Fruit fly (Drosophila melanogaster) whole organism, embryonic: ENCODE results near the gene Sf3a2.

Source experiments
- Adf1 ChIP-seq: fragments of 200-800 bp; sonication (Bioruptor generic); IDR thresholded peaks from 2 replicates; pipeline ENCODE4 v1.3.6; 2022; ENCODE audit warnings: missing biosample characterization, missing genetic modification characterization
- Atf6 ChIP-seq: fragments of 200-800 bp; sonication (Bioruptor generic); IDR thresholded peaks from 2 replicates; pipeline ENCODE4 v1.3.6; 2022; ENCODE audit warnings: missing biosample characterization, missing genetic modification characterization
- Bgb ChIP-seq: fragments of 200-800 bp; sonication (Bioruptor generic); IDR thresholded peaks from 2 replicates; pipeline ENCODE4 v1.3.6; 2022; ENCODE audit warnings: missing biosample characterization, missing genetic modification characterization; ENCODE audit not compliant: partially characterized antibody
- BtbVII ChIP-seq: fragments of 200-800 bp; sonication (Bioruptor generic); optimal IDR thresholded peaks from 3 replicates; lab custom pipeline; 2017; ENCODE audit warnings: missing biosample characterization, mild to moderate bottlenecking, missing genetic modification characterization
- CG12071 ChIP-seq: fragments of 200-800 bp; sonication (Bioruptor generic); optimal IDR thresholded peaks from 3 replicates; lab custom pipeline; 2018; ENCODE audit warnings: missing biosample characterization, mild to moderate bottlenecking, missing genetic modification characterization
- CG12299 ChIP-seq: fragments of 200-800 bp; sonication (Bioruptor generic); optimal IDR thresholded peaks from 2 replicates; lab custom pipeline; 2018; ENCODE audit warnings: missing biosample characterization, mild to moderate bottlenecking, missing genetic modification characterization
- CG13296 ChIP-seq: fragments of 200-800 bp; sonication (Bioruptor generic); optimal IDR thresholded peaks from 3 replicates; lab custom pipeline; 2018; ENCODE audit warnings: missing biosample characterization, mild to moderate bottlenecking, missing genetic modification characterization
- CG15479 ChIP-seq: fragments of 200-800 bp; sonication (Bioruptor generic); optimal IDR thresholded peaks from 3 replicates; lab custom pipeline; 2019; ENCODE audit warnings: missing biosample characterization, mild to moderate bottlenecking, missing genetic modification characterization, moderate library complexity
- CG17612 ChIP-seq: fragments of 200-800 bp; sonication (Bioruptor generic); IDR thresholded peaks from 2 replicates; pipeline ENCODE4 v1.3.6; 2022; ENCODE audit warnings: missing biosample characterization, missing genetic modification characterization
- CG18011 ChIP-seq: fragments of 200-800 bp; sonication (Bioruptor generic); optimal IDR thresholded peaks from 2 replicates; lab custom pipeline; 2017; ENCODE audit warnings: missing biosample characterization, missing genetic modification characterization, mild to moderate bottlenecking, moderate library complexity, missing genotype
- CG2712 ChIP-seq: fragments of 200-800 bp; optimal IDR thresholded peaks from 3 replicates; lab custom pipeline; 2019; ENCODE audit warnings: missing biosample characterization, mild to moderate bottlenecking, missing genetic modification characterization, moderate library complexity
- CG3163 ChIP-seq: fragments of 200-800 bp; sonication (Bioruptor generic); optimal IDR thresholded peaks from 3 replicates; lab custom pipeline; 2016; ENCODE audit warnings: missing biosample characterization, missing genetic modification characterization
- CG32767 ChIP-seq: fragments of 200-800 bp; sonication (Bioruptor generic); IDR thresholded peaks from 2 replicates; pipeline ENCODE4 v1.3.6; 2022; ENCODE audit warnings: missing biosample characterization, missing genetic modification characterization
- CG4360 ChIP-seq: fragments of 200-800 bp; sonication (Bioruptor generic); IDR thresholded peaks from 2 replicates; pipeline ENCODE4 v1.3.6; 2022; ENCODE audit warnings: missing biosample characterization, missing genetic modification characterization
- CG6854 ChIP-seq: fragments of 200-800 bp; sonication (Bioruptor generic); optimal IDR thresholded peaks from 3 replicates; lab custom pipeline; 2017; ENCODE audit warnings: missing biosample characterization, mild to moderate bottlenecking, missing genetic modification characterization
- CG7928 ChIP-seq: fragments of 200-800 bp; sonication (Bioruptor generic); optimal IDR thresholded peaks from 2 replicates; lab custom pipeline; 2017; ENCODE audit warnings: missing biosample characterization, mild to moderate bottlenecking, missing genetic modification characterization
- CG8290 ChIP-seq, 3 experiments: fragments of 200-800 bp; sonication (Bioruptor generic); optimal IDR thresholded peaks; 2 replicates each; lab custom pipeline; 2016 to 2019; ENCODE audit warnings: missing biosample characterization in 3 of 3, missing genetic modification characterization in 3 of 3, mild to moderate bottlenecking in 2 of 3, moderate library complexity in 1 of 3
- CG8359 ChIP-seq: fragments of 200-800 bp; sonication (Bioruptor generic); optimal IDR thresholded peaks from 2 replicates; lab custom pipeline; 2017; ENCODE audit warnings: missing biosample characterization, mild to moderate bottlenecking, missing genetic modification characterization, borderline replicate concordance
- CG9727 ChIP-seq: fragments of 200-800 bp; sonication (Bioruptor generic); optimal IDR thresholded peaks from 3 replicates; lab custom pipeline; 2017; ENCODE audit warnings: missing biosample characterization, mild to moderate bottlenecking, missing genetic modification characterization
- D19A ChIP-seq: fragments of 200-800 bp; optimal IDR thresholded peaks from 3 replicates; lab custom pipeline; 2019; ENCODE audit warnings: missing biosample characterization, mild to moderate bottlenecking, missing genetic modification characterization, moderate library complexity
- Deaf1 ChIP-seq: fragments of 200-800 bp; optimal IDR thresholded peaks from 3 replicates; lab custom pipeline; 2019; ENCODE audit warnings: missing biosample characterization, mild to moderate bottlenecking, missing genetic modification characterization, moderate library complexity
- Dek ChIP-seq: fragments of 200-800 bp; sonication (Bioruptor generic); optimal IDR thresholded peaks from 3 replicates; lab custom pipeline; 2019; ENCODE audit warnings: missing biosample characterization, mild to moderate bottlenecking, missing genetic modification characterization, moderate library complexity
- Dip2 ChIP-seq: fragments of 200-800 bp; sonication (Bioruptor generic); IDR thresholded peaks from 2 replicates; pipeline ENCODE4 v1.3.6; 2022; ENCODE audit warnings: missing biosample characterization, missing genetic modification characterization
- ERR ChIP-seq: fragments of 200-800 bp; sonication (Bioruptor generic); optimal IDR thresholded peaks from 2 replicates; lab custom pipeline; 2016; ENCODE audit warnings: missing biosample characterization, missing genetic modification characterization
- Hr78 ChIP-seq, 2 experiments: fragments of 200-800 bp in 1 of 2; fragments of >200 bp in 1 of 2; sonication (Bioruptor generic) in 1 of 2; optimal IDR thresholded peaks; 2 replicates each; lab custom pipeline; 2017 to 2019; ENCODE audit warnings: missing biosample characterization in 2 of 2, missing genetic modification characterization in 2 of 2, mild to moderate bottlenecking in 1 of 2, moderate library complexity in 1 of 2
- MBD-R2 ChIP-seq: fragments of 200-800 bp; sonication (Bioruptor generic); IDR thresholded peaks from 2 replicates; pipeline ENCODE4 v1.3.6; 2022; ENCODE audit warnings: missing biosample characterization, missing genetic modification characterization
- MESR4 ChIP-seq: fragments of 200-800 bp; sonication (Bioruptor generic); optimal IDR thresholded peaks from 2 replicates; lab custom pipeline; 2018; ENCODE audit warnings: missing biosample characterization, mild to moderate bottlenecking, missing genetic modification characterization, moderate library complexity
- Mad ChIP-seq: fragments of 200-800 bp; sonication (Bioruptor generic); optimal IDR thresholded peaks from 2 replicates; lab custom pipeline; 2016; ENCODE audit warnings: missing biosample characterization, missing genetic modification characterization
- Meics ChIP-seq: fragments of 200-800 bp; sonication (Bioruptor generic); optimal IDR thresholded peaks from 2 replicates; lab custom pipeline; 2017; ENCODE audit warnings: missing biosample characterization, mild to moderate bottlenecking, missing genetic modification characterization
- Nf-YC ChIP-seq: fragments of 200-800 bp; optimal IDR thresholded peaks from 3 replicates; lab custom pipeline; 2019; ENCODE audit warnings: missing biosample characterization, mild to moderate bottlenecking, missing genetic modification characterization, moderate library complexity
- Pdp1 ChIP-seq, 2 experiments: fragments of 200-800 bp; sonication (Bioruptor generic); optimal IDR thresholded peaks; 3 replicates each; lab custom pipeline; 2016; ENCODE audit warnings: missing biosample characterization in 2 of 2, missing genetic modification characterization in 2 of 2, mild to moderate bottlenecking in 1 of 2, moderate library complexity in 1 of 2
- Trl ChIP-seq, 3 experiments: fragments of >200 bp in 2 of 3; fragments of 200-800 bp in 1 of 3; sonication (Bioruptor generic) in 1 of 3; optimal IDR thresholded peaks; 2 replicates in 1 of 3; 3 replicates in 2 of 3; lab custom pipeline; 2016 to 2017; ENCODE audit warnings: missing biosample characterization in 1 of 3, missing genetic modification characterization in 1 of 3
- abd-A ChIP-seq: fragments of 200-800 bp; sonication (Bioruptor generic); optimal IDR thresholded peaks from 3 replicates; lab custom pipeline; 2019; ENCODE audit warnings: missing biosample characterization, mild to moderate bottlenecking, missing genetic modification characterization, moderate library complexity
- bigmax ChIP-seq: fragments of 200-800 bp; sonication (Bioruptor generic); optimal IDR thresholded peaks from 2 replicates; lab custom pipeline; 2018; ENCODE audit warnings: missing biosample characterization, mild to moderate bottlenecking, missing genetic modification characterization
- chif ChIP-seq, 2 experiments: fragments of 200-800 bp; sonication (Bioruptor generic); optimal IDR thresholded peaks; 3 replicates each; lab custom pipeline; 2016; ENCODE audit warnings: missing biosample characterization in 2 of 2, missing genetic modification characterization in 2 of 2
- fd102C ChIP-seq: fragments of 200-800 bp; sonication (Bioruptor generic); optimal IDR thresholded peaks from 2 replicates; lab custom pipeline; 2018; ENCODE audit warnings: missing biosample characterization, mild to moderate bottlenecking, missing genetic modification characterization, moderate library complexity
- gcm ChIP-seq: fragments of 200-800 bp; sonication (Bioruptor generic); optimal IDR thresholded peaks from 2 replicates; lab custom pipeline; 2019; ENCODE audit warnings: missing biosample characterization, mild to moderate bottlenecking, missing genetic modification characterization, moderate library complexity
- h ChIP-seq: fragments of >200 bp; optimal IDR thresholded peaks from 2 replicates; lab custom pipeline; 2017
- knrl ChIP-seq: fragments of 200-800 bp; sonication (Bioruptor generic); IDR thresholded peaks from 3 replicates; pipeline ENCODE4 v1.3.6; 2022; ENCODE audit warnings: missing biosample characterization, missing genetic modification characterization; ENCODE audit not compliant: partially characterized antibody
- lab ChIP-seq: fragments of 200-800 bp; sonication (Bioruptor generic); optimal IDR thresholded peaks from 3 replicates; lab custom pipeline; 2017; ENCODE audit warnings: missing biosample characterization, missing genetic modification characterization, mild to moderate bottlenecking, moderate library complexity, missing genetic modification reagents
- lmd ChIP-seq: fragments of 200-800 bp; sonication (Bioruptor generic); IDR thresholded peaks from 2 replicates; pipeline ENCODE4 v1.3.6; 2022; ENCODE audit warnings: missing biosample characterization, missing genetic modification characterization
- peb ChIP-seq: fragments of 200-800 bp; sonication (Bioruptor generic); IDR thresholded peaks from 2 replicates; pipeline ENCODE4 v1.3.6; 2022; ENCODE audit warnings: missing biosample characterization, missing genetic modification characterization
- row ChIP-seq: fragments of 200-800 bp; sonication (Bioruptor generic); IDR thresholded peaks from 3 replicates; pipeline ENCODE4 v1.3.6; 2022; ENCODE audit warnings: missing biosample characterization, missing genetic modification characterization
- seq ChIP-seq: fragments of 200-800 bp; sonication (Bioruptor generic); IDR thresholded peaks from 2 replicates; pipeline ENCODE4 v1.3.6; 2022; ENCODE audit warnings: missing biosample characterization, missing genetic modification characterization
- slp2 ChIP-seq: fragments of 200-800 bp; sonication (Bioruptor generic); optimal IDR thresholded peaks from 2 replicates; lab custom pipeline; 2016; ENCODE audit warnings: missing biosample characterization, missing genetic modification characterization
- sug ChIP-seq: fragments of 200-800 bp; optimal IDR thresholded peaks from 2 replicates; lab custom pipeline; 2019; ENCODE audit warnings: missing biosample characterization, mild to moderate bottlenecking, missing genetic modification characterization, moderate library complexity
- tio ChIP-seq: fragments of 200-800 bp; sonication (Bioruptor generic); optimal IDR thresholded peaks from 2 replicates; lab custom pipeline; 2017; ENCODE audit warnings: missing biosample characterization, missing genetic modification characterization, inconsistent platforms

Gene Sf3a2

dm6 chr3L:12834526-12835213, 20.9 kb upstream of the Sf3a2 start (continued):
- TF ChIP-seq bigmax (GFP tag; lab: Kevin White, UChicago) (no peak), h (lab: Kevin White, UChicago) (no peak), tio (no peak), Nf-YC (tag; lab: Kevin White, UChicago) (peak; percentile 93), CG15479 (GFP tag; lab: Kevin White, UChicago) (no peak), Trl (optimal IDR thresholded peaks at IDR 0.05; lab: Kevin White, UChicago) (no peak), Trl (GFP tag; optimal IDR thresholded peaks at IDR 0.05; lab: Kevin White, UChicago) (no peak), CG4360 (GFP tag; lab: Robert Waterston, UW) (0 out of 2 replicates have a peak, but pooled peaks have one; percentile 1), Dip2 (GFP tag; lab: Robert Waterston, UW) (no peak), Mad (GFP tag; lab: Kevin White, UChicago) (no peak), CG3163 (GFP tag; lab: Kevin White, UChicago) (no peak), lab (GFP tag; lab: Kevin White, UChicago) (no peak), Pdp1 (GFP tag; optimal IDR thresholded peaks at IDR 0.05; lab: Kevin White, UChicago) (peak in 1 of 2 experiments; percentile 22), knrl (GFP tag; lab: Robert Waterston, UW) (no peak), CG7928 (GFP tag; lab: Kevin White, UChicago) (no peak), fd102C (GFP tag; lab: Kevin White, UChicago) (no peak), gcm (GFP tag; lab: Kevin White, UChicago) (no peak), CG13296 (GFP tag; lab: Kevin White, UChicago) (no peak), CG32767 (0 out of 2 replicates have a peak, but pooled peaks have one; percentile 49), abd-A (tag; lab: Kevin White, UChicago) (peak; percentile 57), chif (GFP tag; optimal IDR thresholded peaks at IDR 0.05; lab: Kevin White, UChicago) (no peak), peb (GFP tag; lab: Robert Waterston, UW) (no peak), CG8359 (GFP tag; lab: Kevin White, UChicago) (no peak), Atf6 (GFP tag; lab: Robert Waterston, UW) (no peak; the same call in 1 of the 2 replicates), Deaf1 (tag; lab: Kevin White, UChicago) (peak; percentile 41), ERR (GFP tag; lab: Kevin White, UChicago) (peak; percentile 32), CG12299 (tag; lab: Kevin White, UChicago) (no peak), MESR4 (no peak), Dek (tag; lab: Kevin White, UChicago) (no peak), MBD-R2 (GFP tag; lab: Robert Waterston, UW) (no peak), seq (no peak), BtbVII (peak; percentile 52)

DNA sequence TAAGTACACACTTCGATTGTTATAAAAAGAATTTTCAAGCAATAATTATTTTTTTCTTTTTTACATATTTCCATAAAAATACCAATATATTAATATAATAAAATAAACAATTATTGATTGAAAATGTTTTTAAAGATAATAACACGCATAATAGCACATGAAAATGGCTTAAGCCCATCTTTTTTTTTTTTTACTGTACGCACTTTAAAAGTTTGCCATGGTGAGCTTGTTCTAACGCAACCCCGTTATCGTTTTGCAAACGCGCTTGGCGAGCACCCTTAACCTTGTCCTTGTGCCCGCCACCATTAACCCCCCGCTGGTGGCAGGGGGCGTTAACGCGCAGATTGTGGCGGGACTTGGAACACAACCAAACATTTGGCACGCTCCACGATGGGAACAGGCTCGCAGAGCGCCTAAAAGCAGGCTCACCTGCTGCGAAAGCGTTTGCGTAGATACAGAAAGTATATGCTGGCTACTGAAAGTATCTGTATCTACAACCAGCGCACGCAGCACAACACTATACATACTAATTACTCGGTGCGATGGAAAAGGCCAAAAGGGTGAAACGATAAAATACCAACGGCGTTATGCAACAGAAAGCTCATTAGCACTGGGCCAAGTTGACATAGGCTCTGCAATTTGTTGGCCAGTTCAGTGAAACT, 20.2 kb upstream of the Sf3a2 start:
- TF ChIP-seq Hr78 (GFP tag; optimal IDR thresholded peaks at IDR 0.05; lab: Kevin White, UChicago) (peak in 1 of 2 experiments; percentile 82), sug (peak; percentile 80), CG8290 (GFP tag; optimal IDR thresholded peaks at IDR 0.05; lab: Kevin White, UChicago) (peak; percentile 88), CG8290 (tag; optimal IDR thresholded peaks at IDR 0.05; lab: Kevin White, UChicago) (peak; percentile 88 to 91), Bgb (GFP tag; lab: Robert Waterston, UW) (peak; percentile 46), slp2 (GFP tag; lab: Kevin White, UChicago) (no peak), CG32767 (peak; percentile 95), Adf1 (GFP tag; lab: Robert Waterston, UW) (peak; percentile 33; the same call in 1 of the 2 replicates), CG18011 (GFP tag; lab: Kevin White, UChicago) (no peak), CG6854 (GFP tag; lab: Kevin White, UChicago) (peak; percentile 4), row (GFP tag; lab: Robert Waterston, UW) (no peak), CG9727 (GFP tag; lab: Kevin White, UChicago) (peak; percentile 4), D19A (tag; lab: Kevin White, UChicago) (no peak), CG2712 (tag; lab: Kevin White, UChicago) (no peak), lmd (GFP tag; lab: Robert Waterston, UW) (no peak), chif (GFP tag; optimal IDR thresholded peaks at IDR 0.05; lab: Kevin White, UChicago) (no peak), CG12071 (GFP tag; lab: Kevin White, UChicago) (peak; percentile 29), Meics (no peak), CG17612 (GFP tag; lab: Robert Waterston, UW) (0 out of 2 replicates have a peak, but pooled peaks have one; percentile 59)
